Fruit fly (Drosophila melanogaster): ENCODE results near the gene CG16713.

CG16713 gene

DNA sequence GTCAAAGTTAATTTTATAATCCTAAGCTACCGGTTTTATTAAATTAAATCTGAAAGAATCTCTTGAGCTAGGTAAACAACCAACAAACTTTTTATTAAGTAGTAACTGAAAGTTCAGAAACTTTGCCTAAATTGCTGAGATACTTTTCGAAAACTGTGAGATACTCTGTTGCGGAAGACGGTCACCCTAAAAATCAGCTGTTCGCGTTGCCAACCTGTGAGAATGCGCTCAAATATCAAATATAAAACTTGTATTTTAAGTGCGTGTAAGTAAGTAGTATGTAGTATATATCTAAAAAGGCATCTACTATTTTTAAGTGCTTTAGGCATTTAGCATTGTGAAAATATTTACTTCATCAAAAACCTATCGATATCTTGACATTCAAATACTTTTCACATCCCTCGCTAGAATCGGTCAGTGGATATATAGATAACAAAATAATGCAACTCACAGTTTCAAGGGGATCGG, 17.8 kb upstream of the CG16713 start, which contains the start of the genes CG31955 and CG2818 (continued):
- TF ChIP-seq Scr (GFP tag; IDR thresholded peaks at IDR 0.05; ENCODE audit: partially characterized antibody) (peak; percentile 83), nerfin-2 (GFP tag; IDR thresholded peaks at IDR 0.05; ENCODE audit: partially characterized antibody) (0 out of 2 replicates have a peak, but pooled peaks have one; percentile 24), ATbp (GFP tag; optimal IDR thresholded peaks at IDR 0.05) (no peak), Ets97D (GFP tag; optimal IDR thresholded peaks at IDR 0.05) (peak; percentile 50), scrt (GFP tag; optimal IDR thresholded peaks at IDR 0.05) (no peak), knrl (GFP tag; IDR thresholded peaks at IDR 0.05; ENCODE audit: partially characterized antibody) (peak; percentile 68), CG2116 (GFP tag; optimal IDR thresholded peaks at IDR 0.05) (peak; percentile 93), pum (GFP tag; optimal IDR thresholded peaks at IDR 0.05) (no peak), CG2120 (GFP tag; optimal IDR thresholded peaks at IDR 0.05) (peak; percentile 41), crp (GFP tag; optimal IDR thresholded peaks at IDR 0.05) (peak; percentile 71 to 96), Hr51 (GFP tag; optimal IDR thresholded peaks at IDR 0.05) (no peak), Hr78 (GFP tag; optimal IDR thresholded peaks at IDR 0.05) (no peak), emc (GFP tag; optimal IDR thresholded peaks at IDR 0.05) (no peak), sd (tag; optimal IDR thresholded peaks at IDR 0.05) (peak; percentile 51), lilli (GFP tag; optimal IDR thresholded peaks at IDR 0.05) (peak; percentile 75), tx (GFP tag; optimal IDR thresholded peaks at IDR 0.05) (peak; percentile 36), CG15514 (GFP tag; optimal IDR thresholded peaks at IDR 0.05) (peak; percentile 41), HmgZ (tag; optimal IDR thresholded peaks at IDR 0.05) (peak; percentile 30), disco-r (GFP tag; optimal IDR thresholded peaks at IDR 0.05) (no peak), CG15269 (tag; optimal IDR thresholded peaks at IDR 0.05) (peak; percentile 9), Meics (GFP tag; optimal IDR thresholded peaks at IDR 0.05) (peak; percentile 9), CG9609 (GFP tag; optimal IDR thresholded peaks at IDR 0.05) (no peak), pzg (GFP tag; optimal IDR thresholded peaks at IDR 0.05) (peak; percentile 71), pfk (GFP tag; optimal IDR thresholded peaks at IDR 0.05) (no peak), CG17361 (GFP tag; IDR thresholded peaks at IDR 0.05) (peak; percentile 38; the same call in 1 of the 3 replicates), nmo (GFP tag; optimal IDR thresholded peaks at IDR 0.05) (peak; percentile 32), hbn (GFP tag; IDR thresholded peaks at IDR 0.05; ENCODE audit: partially characterized antibody) (peak; percentile 59), nom (GFP tag; optimal IDR thresholded peaks at IDR 0.05) (no peak), CG16815 (GFP tag; optimal IDR thresholded peaks at IDR 0.05) (no peak), ERR (GFP tag; optimal IDR thresholded peaks at IDR 0.05) (peak; percentile 9), Hsf (GFP tag; optimal IDR thresholded peaks at IDR 0.05) (peak; percentile 42), E2f2 (GFP tag; IDR thresholded peaks at IDR 0.05) (peak; percentile 72), grau (tag; optimal IDR thresholded peaks at IDR 0.05) (peak; percentile 18), CG4617 (GFP tag; optimal IDR thresholded peaks at IDR 0.05; ENCODE audit: borderline replicate concordance) (peak; percentile 37), jumu (GFP tag; optimal IDR thresholded peaks at IDR 0.05) (no peak), CG14965 (GFP tag; optimal IDR thresholded peaks at IDR 0.05; ENCODE audit: borderline replicate concordance) (no peak), CG16863 (GFP tag; optimal IDR thresholded peaks at IDR 0.05) (no peak), HLH54F (GFP tag; optimal IDR thresholded peaks at IDR 0.05) (peak; percentile 35)

DNA sequence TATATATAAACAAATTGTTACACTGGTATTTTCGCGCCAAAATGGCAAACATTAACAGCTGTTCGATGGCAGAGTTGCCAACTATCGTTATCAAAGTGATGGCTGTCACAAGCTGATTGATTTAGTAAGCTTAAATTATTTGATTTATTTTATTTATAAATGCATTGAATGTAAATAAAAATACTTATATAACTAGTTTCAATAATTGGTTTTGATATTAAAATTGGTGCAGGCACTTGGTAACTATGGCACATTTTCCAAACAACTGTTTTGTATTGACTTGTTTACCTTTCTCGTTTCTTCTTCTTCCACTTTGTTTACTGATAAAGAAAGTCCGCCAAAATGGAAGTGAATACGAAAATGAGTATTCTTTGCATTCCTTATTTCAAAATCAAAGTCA, 16.5 kb upstream of the CG16713 start, which contains the start of gene cutlet:
TSS of gene cutlet (minus strand) at position 84 of the 400 bp plus-strand sequence.
- peak; percentile 74 for TF ChIP-seq sd (tag; optimal IDR thresholded peaks at IDR 0.05)
- TF ChIP-seq rib (GFP tag; IDR thresholded peaks at IDR 0.05): no peak
- TF ChIP-seq HmgD (GFP tag; optimal IDR thresholded peaks at IDR 0.05): no peak
- peak; percentile 24 for TF ChIP-seq nmo (GFP tag; optimal IDR thresholded peaks at IDR 0.05)
- peak; percentile 6 for TF ChIP-seq CTCF (GFP tag; optimal IDR thresholded peaks at IDR 0.05)
- TF ChIP-seq MTF-1 (GFP tag; optimal IDR thresholded peaks at IDR 0.05; ENCODE audit: borderline replicate concordance): no peak
- TF ChIP-seq fd64A (GFP tag; optimal IDR thresholded peaks at IDR 0.05): no peak
- TF ChIP-seq bigmax (GFP tag; optimal IDR thresholded peaks at IDR 0.05): no peak
- no peak for TF ChIP-seq Antp (GFP tag; optimal IDR thresholded peaks at IDR 0.05)
- no peak for TF ChIP-seq Six4 (GFP tag; optimal IDR thresholded peaks at IDR 0.05)
- no peak for TF ChIP-seq tap (tag; optimal IDR thresholded peaks at IDR 0.05)
- TF ChIP-seq Nf-YC (tag; optimal IDR thresholded peaks at IDR 0.05): peak; percentile 16
- TF ChIP-seq Dll (GFP tag; IDR thresholded peaks at IDR 0.05; ENCODE audit: partially characterized antibody): peak; percentile 23; the same call in 1 of the 4 replicates
- TF ChIP-seq CG4282 (GFP tag; optimal IDR thresholded peaks at IDR 0.05): no peak
- TF ChIP-seq Dref (GFP tag; IDR thresholded peaks at IDR 0.05): peak; percentile 37
